Worm (Caenorhabditis elegans): ENCODE data around the gene ints-2.

ce11 chrV:14166630-14167029 is 18.9 kb upstream of the ints-2 start, which contains the start of gene cest-1.1:
- TF ChIP-seq aly-2 (tag; optimal IDR thresholded peaks at IDR 0.05) (no peak), F44E2.7 (GFP tag; IDR thresholded peaks at IDR 0.05) (no peak), dpl-1 (GFP tag; optimal IDR thresholded peaks at IDR 0.05) (no peak), ctbp-1 (GFP tag; IDR thresholded peaks at IDR 0.05) (no peak), mep-1 (tag; optimal IDR thresholded peaks at IDR 0.05) (no peak), zfp-2 (tag; optimal IDR thresholded peaks at IDR 0.05) (no peak), ceh-82 (tag; optimal IDR thresholded peaks at IDR 0.05) (no peak), Y75B8A.6 (GFP tag; IDR thresholded peaks at IDR 0.05) (no peak), mdl-1 (tag; optimal IDR thresholded peaks at IDR 0.05) (no peak)

All from whole organism, L4 larva.